Worm (Caenorhabditis elegans): Measurements from ENCODE around the gene fbxa-22.

The fbxa-22 gene

ce11 chrIII:938569-938968, at the start of gene fbxa-22:
Gene fbxa-22, plus strand, starts transcription at chrIII:938869.
- no peak for TF ChIP-seq sea-1 (GFP tag; conservative IDR thresholded peaks at IDR 0.05)
- TF ChIP-seq hmbx-1 (tag; optimal IDR thresholded peaks at IDR 0.05), result no peak
- no peak for TF ChIP-seq B0310.2 (tag; optimal IDR thresholded peaks at IDR 0.05)
- no peak for TF ChIP-seq aly-1 (tag; optimal IDR thresholded peaks at IDR 0.05)
- TF ChIP-seq ceh-36 (tag; optimal IDR thresholded peaks at IDR 0.05), result no peak
- TF ChIP-seq ama-1 (optimal IDR thresholded peaks at IDR 0.05), result no peak

ce11 chrIII:888983-889549, 49.6 kb upstream of the fbxa-22 start:
- TF ChIP-seq tbx-37 (GFP tag; conservative IDR thresholded peaks at IDR 0.05) (no peak), ceh-36 (tag; optimal IDR thresholded peaks at IDR 0.05) (no peak), aly-1 (tag; optimal IDR thresholded peaks at IDR 0.05) (no peak), flt-1 (GFP tag; IDR thresholded peaks at IDR 0.05) (no peak), scrt-1 (GFP tag; IDR thresholded peaks at IDR 0.05) (no peak), F13C5.2 (tag; optimal IDR thresholded peaks at IDR 0.05) (no peak)

ce11 chrIII:891014-891413, 47.7 kb upstream of the fbxa-22 start, which contains the start of gene T24C4.10:
Gene T24C4.10, minus strand, starts transcription at chrIII:891243.
- TF ChIP-seq ets-7 (tag; optimal IDR thresholded peaks at IDR 0.05), result no peak
- TF ChIP-seq tbx-37 (GFP tag; conservative IDR thresholded peaks at IDR 0.05), result no peak
- no peak for TF ChIP-seq aly-1 (tag; optimal IDR thresholded peaks at IDR 0.05)
- TF ChIP-seq hmbx-1 (tag; optimal IDR thresholded peaks at IDR 0.05), result no peak
- TF ChIP-seq flt-1 (GFP tag; IDR thresholded peaks at IDR 0.05), result no peak
- TF ChIP-seq B0310.2 (tag; optimal IDR thresholded peaks at IDR 0.05), result no peak
- TF ChIP-seq ceh-13 (GFP tag; optimal IDR thresholded peaks at IDR 0.05), result no peak
- TF ChIP-seq ceh-36 (tag; optimal IDR thresholded peaks at IDR 0.05), result no peak
- TF ChIP-seq tbx-11 (GFP tag; IDR thresholded peaks at IDR 0.05), result no peak
- TF ChIP-seq ama-1 (optimal IDR thresholded peaks at IDR 0.05), result no peak
- TF ChIP-seq hnd-1 (tag; optimal IDR thresholded peaks at IDR 0.05), result no peak
- no peak for TF ChIP-seq scrt-1 (GFP tag; IDR thresholded peaks at IDR 0.05)
- no peak for TF ChIP-seq F13C5.2 (tag; optimal IDR thresholded peaks at IDR 0.05)
- no peak for TF ChIP-seq hmg-4 (GFP tag; optimal IDR thresholded peaks at IDR 0.05)
- no peak for TF ChIP-seq sea-1 (GFP tag; conservative IDR thresholded peaks at IDR 0.05)
- no peak for TF ChIP-seq pes-1 (GFP tag; IDR thresholded peaks at IDR 0.05)
- no peak for TF ChIP-seq tra-4 (tag; optimal IDR thresholded peaks at IDR 0.05)

DNA sequence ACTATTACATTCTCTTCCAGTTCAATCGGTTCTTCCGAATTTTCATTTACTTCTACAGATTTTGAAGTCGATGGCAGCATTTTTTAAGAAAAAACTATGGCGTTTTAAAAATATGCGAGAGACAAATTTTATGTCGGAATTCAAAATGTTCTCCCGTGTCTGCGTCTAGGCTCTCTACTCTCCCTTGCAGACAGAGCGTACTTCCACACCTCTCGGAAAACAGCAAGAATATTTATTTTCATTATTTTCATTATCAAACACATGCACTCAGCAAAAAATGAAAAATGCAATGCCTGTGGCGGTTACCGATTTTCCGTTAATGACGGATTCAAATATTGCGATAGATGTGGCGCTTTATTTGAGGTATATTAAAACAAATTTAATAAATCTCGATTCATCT, 43.1 kb upstream of the fbxa-22 start, which contains the start of the genes ztf-18 and F23H11.2:
Gene ztf-18 (minus strand): TSS at position 188 of the 400 bp plus-strand sequence.
Gene F23H11.2 (plus strand): TSS at position 223 of the 400 bp plus-strand sequence.
- TF ChIP-seq tbx-37 (GFP tag; conservative IDR thresholded peaks at IDR 0.05) (no peak), hmg-4 (GFP tag; optimal IDR thresholded peaks at IDR 0.05) (no peak), F13C5.2 (tag; optimal IDR thresholded peaks at IDR 0.05) (no peak), tbx-11 (GFP tag; IDR thresholded peaks at IDR 0.05) (no peak), scrt-1 (GFP tag; IDR thresholded peaks at IDR 0.05) (no peak), tra-4 (tag; optimal IDR thresholded peaks at IDR 0.05) (no peak), hnd-1 (tag; optimal IDR thresholded peaks at IDR 0.05) (no peak), flt-1 (GFP tag; IDR thresholded peaks at IDR 0.05) (no peak), B0310.2 (tag; optimal IDR thresholded peaks at IDR 0.05) (no peak)

- no peak for TF ChIP-seq pes-1 (GFP tag; IDR thresholded peaks at IDR 0.05)
- no peak for TF ChIP-seq tra-4 (tag; optimal IDR thresholded peaks at IDR 0.05)
- no peak for TF ChIP-seq hnd-1 (tag; optimal IDR thresholded peaks at IDR 0.05)
- no peak for TF ChIP-seq ceh-13 (GFP tag; optimal IDR thresholded peaks at IDR 0.05)
- TF ChIP-seq hmg-4 (GFP tag; optimal IDR thresholded peaks at IDR 0.05), result no peak
- TF ChIP-seq tbx-37 (GFP tag; conservative IDR thresholded peaks at IDR 0.05), result no peak
- no peak for TF ChIP-seq ama-1 (optimal IDR thresholded peaks at IDR 0.05)
Measured at ce11 chrIII:896904-897303, 41.8 kb upstream of the fbxa-22 start.

DNA sequence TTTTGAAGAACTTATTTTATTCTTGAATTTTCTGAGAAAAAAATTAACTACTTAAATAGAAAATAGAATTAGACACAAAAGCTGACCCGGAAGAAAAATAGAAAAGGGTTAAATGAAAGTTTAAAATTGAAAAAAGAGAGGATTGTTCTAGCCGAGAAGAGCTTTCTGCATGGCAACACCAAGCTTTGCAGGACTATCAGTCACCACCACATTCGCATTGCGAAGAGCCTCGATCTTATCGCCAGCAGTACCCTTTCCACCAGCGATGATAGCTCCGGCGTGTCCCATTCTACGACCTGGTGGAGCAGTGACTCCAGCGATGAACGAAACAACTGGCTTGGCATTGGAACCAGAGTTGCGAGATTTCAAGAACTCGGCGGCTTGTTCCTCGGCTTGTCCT, 38.5 kb upstream of the fbxa-22 start:
- TF ChIP-seq pes-1 (GFP tag; IDR thresholded peaks at IDR 0.05) (no peak), tra-4 (tag; optimal IDR thresholded peaks at IDR 0.05) (no peak), hmg-4 (GFP tag; optimal IDR thresholded peaks at IDR 0.05) (no peak), tbx-37 (GFP tag; conservative IDR thresholded peaks at IDR 0.05) (no peak), ceh-13 (GFP tag; optimal IDR thresholded peaks at IDR 0.05) (no peak), aly-1 (tag; optimal IDR thresholded peaks at IDR 0.05) (no peak), ama-1 (optimal IDR thresholded peaks at IDR 0.05) (no peak), F13C5.2 (tag; optimal IDR thresholded peaks at IDR 0.05) (no peak)

DNA sequence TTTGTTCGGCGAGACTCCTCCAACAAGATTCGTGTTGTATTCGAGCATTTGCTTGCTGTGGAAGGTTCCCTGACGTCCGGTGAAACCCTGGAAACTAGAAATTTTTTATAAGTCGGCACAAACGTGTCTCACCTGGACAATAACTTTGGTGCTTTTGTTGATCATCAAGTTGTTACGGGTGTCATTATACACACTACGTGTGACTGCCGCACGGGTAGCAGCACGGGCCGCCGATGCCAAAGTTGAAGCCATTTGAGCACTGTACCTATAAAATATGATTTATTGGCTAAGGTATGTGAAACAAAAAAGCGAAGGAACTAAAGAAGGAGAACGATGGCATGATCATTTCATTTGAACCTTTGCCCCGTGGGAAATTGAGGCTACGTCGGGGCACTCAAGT, 37.5 kb upstream of the fbxa-22 start, which contains the start of gene sucl-2:
Gene sucl-2 (minus strand): TSS at position 265 of the 400 bp plus-strand sequence.
- TF ChIP-seq B0310.2 (tag; optimal IDR thresholded peaks at IDR 0.05) (no peak), hmg-4 (GFP tag; optimal IDR thresholded peaks at IDR 0.05) (no peak), hmbx-1 (tag; optimal IDR thresholded peaks at IDR 0.05) (no peak), aly-1 (tag; optimal IDR thresholded peaks at IDR 0.05) (no peak), ama-1 (optimal IDR thresholded peaks at IDR 0.05) (no peak), scrt-1 (GFP tag; IDR thresholded peaks at IDR 0.05) (no peak), ets-7 (tag; optimal IDR thresholded peaks at IDR 0.05) (no peak), tbx-37 (GFP tag; conservative IDR thresholded peaks at IDR 0.05) (no peak), pes-1 (GFP tag; IDR thresholded peaks at IDR 0.05) (no peak), ceh-36 (tag; optimal IDR thresholded peaks at IDR 0.05) (no peak), tbx-11 (GFP tag; IDR thresholded peaks at IDR 0.05) (no peak), F13C5.2 (tag; optimal IDR thresholded peaks at IDR 0.05) (no peak)

DNA sequence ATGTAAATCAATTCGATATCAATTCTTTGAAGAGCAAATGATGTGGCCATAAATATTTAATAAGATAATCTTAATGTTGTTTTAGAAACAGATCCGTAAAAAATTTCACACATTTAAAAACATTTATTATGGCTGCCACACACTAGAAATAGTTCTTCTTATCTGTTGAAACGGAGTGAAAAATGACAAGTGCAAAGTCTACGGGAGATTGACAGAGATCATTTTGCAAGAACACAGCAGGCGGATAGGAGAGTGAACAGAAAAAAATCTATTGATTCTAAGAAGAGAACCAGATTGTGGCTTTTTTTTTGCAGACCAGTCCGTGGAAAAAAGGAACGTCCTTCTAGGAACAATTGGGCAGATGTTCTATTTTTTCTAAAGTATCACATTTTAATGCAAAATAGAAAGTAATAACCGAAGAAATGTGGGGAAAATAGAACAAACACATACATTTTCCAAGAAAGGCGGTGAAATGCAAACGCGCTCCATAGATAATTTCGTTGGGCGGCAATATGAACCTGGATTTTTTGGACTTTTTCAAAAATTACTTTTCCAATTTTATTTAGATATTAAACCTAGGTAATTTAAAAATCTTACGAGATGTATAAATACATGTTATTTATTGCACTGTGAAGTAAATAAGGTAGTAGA, 36.9 kb upstream of the fbxa-22 start:
- no peak for TF ChIP-seq hmg-4 (GFP tag; optimal IDR thresholded peaks at IDR 0.05)

All from whole organism, early embryonic.